Fruit fly (Drosophila melanogaster): Measurements from ENCODE around the gene CG13928.

The CG13928 gene

dm6 chr3L:1668504-1668903 lies 40.3 kb upstream of the CG13928 start, which contains the start of gene RpL23A (continued):
- peak; percentile 75 for TF ChIP-seq fd85E (GFP tag; optimal IDR thresholded peaks at IDR 0.05)
- TF ChIP-seq Hr38 (GFP tag; optimal IDR thresholded peaks at IDR 0.05), result no peak
- TF ChIP-seq CG1621 (tag; optimal IDR thresholded peaks at IDR 0.05), result peak; percentile 87
- TF ChIP-seq CG34406 (GFP tag; optimal IDR thresholded peaks at IDR 0.05), result peak; percentile 58
- TF ChIP-seq Hr39 (GFP tag; optimal IDR thresholded peaks at IDR 0.05), result peak; percentile 88
- TF ChIP-seq CG10631 (GFP tag; optimal IDR thresholded peaks at IDR 0.05), result no peak
- TF ChIP-seq Gug (GFP tag; IDR thresholded peaks at IDR 0.05), result peak; percentile 46; the same call in 1 of the 2 replicates
- peak; percentile 87 for TF ChIP-seq topi (GFP tag; optimal IDR thresholded peaks at IDR 0.05)
- peak; percentile 55 for TF ChIP-seq Sox15 (GFP tag; optimal IDR thresholded peaks at IDR 0.05)
- peak; percentile 74 for TF ChIP-seq Ets21C (GFP tag; optimal IDR thresholded peaks at IDR 0.05)
- TF ChIP-seq salr (GFP tag; optimal IDR thresholded peaks at IDR 0.05), result peak in 1 of 2 experiments; percentile 86
- peak; percentile 76 for TF ChIP-seq CG3032 (tag; optimal IDR thresholded peaks at IDR 0.05)
- no peak for TF ChIP-seq CG4318 (GFP tag; optimal IDR thresholded peaks at IDR 0.05)
- peak; percentile 92 for TF ChIP-seq lz (GFP tag; optimal IDR thresholded peaks at IDR 0.05)

DNA sequence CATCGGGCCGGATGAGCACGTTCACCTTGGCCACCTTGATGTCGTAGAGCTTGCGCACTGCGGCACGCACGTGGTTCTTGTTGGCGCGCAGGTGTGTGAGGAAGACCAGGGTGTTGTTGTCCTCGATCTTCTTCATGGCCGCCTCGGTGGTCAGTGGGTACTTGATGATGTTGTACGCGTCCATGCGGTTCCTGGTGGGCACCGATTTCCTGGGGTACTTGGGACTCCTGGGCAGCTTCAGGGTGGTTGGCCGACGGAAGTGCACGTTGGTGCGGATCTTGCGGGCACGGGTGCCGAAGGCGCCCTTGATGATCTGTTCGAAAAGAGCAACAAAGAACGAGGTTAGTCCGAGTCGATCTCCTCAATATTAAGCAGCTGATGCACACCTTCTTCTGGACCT lies 39.2 kb upstream of the CG13928 start:
- TF ChIP-seq vri (GFP tag; optimal IDR thresholded peaks at IDR 0.05) (no peak), CG16779 (tag; optimal IDR thresholded peaks at IDR 0.05) (no peak)

DNA sequence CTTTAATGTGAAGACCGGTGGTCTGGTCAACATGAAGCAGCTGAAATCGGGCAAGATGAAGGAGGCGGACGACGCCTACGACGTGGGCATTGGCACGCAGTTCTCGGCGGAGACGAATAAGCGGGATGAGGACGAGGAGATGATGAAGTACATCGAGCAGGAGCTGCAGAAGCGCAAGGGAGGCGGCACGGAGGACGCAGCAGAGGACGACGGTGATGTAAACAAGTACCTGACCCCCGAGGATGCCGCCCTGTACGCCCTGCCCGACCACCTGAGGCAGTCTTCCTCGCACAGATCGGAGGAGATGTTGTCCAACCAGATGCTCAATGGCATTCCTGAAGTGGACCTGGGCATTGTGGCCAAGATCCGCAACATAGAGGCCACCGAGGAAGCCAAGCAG lies 37.4 kb upstream of the CG13928 start:
- no peak for TF ChIP-seq CG15336 (GFP tag; IDR thresholded peaks at IDR 0.05)
- no peak for TF ChIP-seq CG11762 (GFP tag; optimal IDR thresholded peaks at IDR 0.05; ENCODE audit: insufficient read depth)
- no peak for TF ChIP-seq CG6792 (GFP tag; optimal IDR thresholded peaks at IDR 0.05)
- no peak for TF ChIP-seq fd85E (GFP tag; optimal IDR thresholded peaks at IDR 0.05)
- no peak for TF ChIP-seq CG11902 (GFP tag; optimal IDR thresholded peaks at IDR 0.05)
- TF ChIP-seq dac (GFP tag; optimal IDR thresholded peaks at IDR 0.05), result no peak
- no peak for TF ChIP-seq CG32006 (GFP tag; optimal IDR thresholded peaks at IDR 0.05)
- TF ChIP-seq fd59A (GFP tag; optimal IDR thresholded peaks at IDR 0.05), result no peak
- TF ChIP-seq CG16779 (tag; optimal IDR thresholded peaks at IDR 0.05), result no peak
- no peak for TF ChIP-seq net (GFP tag; optimal IDR thresholded peaks at IDR 0.05)
- TF ChIP-seq lz (GFP tag; optimal IDR thresholded peaks at IDR 0.05), result no peak
- no peak for TF ChIP-seq CG7368 (GFP tag; optimal IDR thresholded peaks at IDR 0.05)
- TF ChIP-seq dsx (GFP tag; optimal IDR thresholded peaks at IDR 0.05; ENCODE audit: poor library complexity, severe bottlenecking), result no peak

DNA sequence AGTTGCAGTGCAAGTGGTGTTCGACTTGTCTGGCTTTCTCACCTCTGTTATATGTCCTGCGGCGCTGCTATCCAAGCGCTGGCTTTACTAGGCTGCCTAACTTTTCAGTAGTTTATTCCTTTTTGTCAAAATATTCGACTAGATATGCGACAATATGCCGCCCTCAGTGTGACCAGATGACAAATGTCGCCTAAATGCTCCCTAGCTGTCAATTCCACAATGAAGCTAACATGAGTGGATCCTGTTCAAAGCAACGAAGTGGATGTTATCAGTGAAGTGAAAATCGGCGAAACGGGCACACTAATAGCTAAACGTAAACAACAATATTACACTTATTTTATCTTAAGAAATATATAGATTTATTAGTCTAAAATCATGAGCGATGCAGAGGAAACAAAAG lies 36.7 kb upstream of the CG13928 start, which contains the start of the genes Srrm234 and CG7974:
Srrm234 (minus strand) TSS at position 189 of the 400 bp plus-strand sequence.
CG7974 (plus strand) TSS at position 263 of the 400 bp plus-strand sequence.
- no peak for TF ChIP-seq salr (GFP tag; optimal IDR thresholded peaks at IDR 0.05)
- peak; percentile 93 for TF ChIP-seq achi (GFP tag; optimal IDR thresholded peaks at IDR 0.05)

- TF ChIP-seq Sox15 (GFP tag; optimal IDR thresholded peaks at IDR 0.05) (no peak), CG8632 (GFP tag; optimal IDR thresholded peaks at IDR 0.05) (no peak), CG1621 (tag; optimal IDR thresholded peaks at IDR 0.05) (no peak), CG3919 (GFP tag; optimal IDR thresholded peaks at IDR 0.05) (no peak), CG31627 (GFP tag; optimal IDR thresholded peaks at IDR 0.05) (no peak), salr (GFP tag; optimal IDR thresholded peaks at IDR 0.05) (no peak), OdsH (GFP tag; optimal IDR thresholded peaks at IDR 0.05) (no peak), Lpt (GFP tag; optimal IDR thresholded peaks at IDR 0.05) (no peak), CG6792 (GFP tag; optimal IDR thresholded peaks at IDR 0.05) (no peak), CG32006 (GFP tag; optimal IDR thresholded peaks at IDR 0.05) (no peak), dac (GFP tag; optimal IDR thresholded peaks at IDR 0.05) (no peak), fd59A (GFP tag; optimal IDR thresholded peaks at IDR 0.05) (no peak), cyc (GFP tag; optimal IDR thresholded peaks at IDR 0.05) (no peak), fkh (GFP tag; optimal IDR thresholded peaks at IDR 0.05) (no peak), lz (GFP tag; optimal IDR thresholded peaks at IDR 0.05) (no peak), CG6808 (GFP tag; optimal IDR thresholded peaks at IDR 0.05) (no peak), eg (GFP tag; IDR thresholded peaks at IDR 0.05) (no peak), dsx (GFP tag; optimal IDR thresholded peaks at IDR 0.05; ENCODE audit: poor library complexity, severe bottlenecking) (no peak), CG16779 (tag; optimal IDR thresholded peaks at IDR 0.05) (no peak), CG10631 (GFP tag; optimal IDR thresholded peaks at IDR 0.05) (no peak)
Measured at dm6 chr3L:1664205-1664604, 36.0 kb upstream of the CG13928 start.

Measured in whole organism, prepupa.